Worm (Caenorhabditis elegans): ENCODE data around the gene pde-3.

ce11 chrII:14968275-14968674 lies 48.8 kb downstream of the pde-3 start:
- TF ChIP-seq sox-4 (tag; optimal IDR thresholded peaks at IDR 0.05) (no peak), isw-1 (GFP tag; IDR thresholded peaks at IDR 0.05) (no peak), unc-62 (GFP tag; optimal IDR thresholded peaks at IDR 0.05) (no peak), lin-15B (tag; optimal IDR thresholded peaks at IDR 0.05) (no peak), snpc-4 (tag; optimal IDR thresholded peaks at IDR 0.05) (no peak), nhr-71 (tag; optimal IDR thresholded peaks at IDR 0.05) (no peak), ceh-82 (tag; optimal IDR thresholded peaks at IDR 0.05) (no peak), lsy-2 (tag; optimal IDR thresholded peaks at IDR 0.05) (no peak), nhr-237 (tag; optimal IDR thresholded peaks at IDR 0.05) (no peak), unc-130 (tag; optimal IDR thresholded peaks at IDR 0.05) (no peak)

All from whole organism, L1 larva.